Worm (Caenorhabditis elegans) whole organism, late embryonic: ENCODE data around the gene alh-5.

ENCODE experiments used
- F13H6.1 ChIP-seq: sonication (generic microtip); optimal IDR thresholded peaks from 2 replicates; lab custom pipeline; 2016; ENCODE audit warnings: missing genetic modification characterization, missing compliant biosample characterization
- K02D7.2 ChIP-seq: sonication (generic microtip); optimal IDR thresholded peaks from 2 replicates; lab custom pipeline; 2017; ENCODE audit warnings: mild to moderate bottlenecking, missing genetic modification characterization, missing compliant biosample characterization
- K09A11.1 ChIP-seq: sonication (generic microtip); optimal IDR thresholded peaks from 2 replicates; lab custom pipeline; 2017; ENCODE audit warnings: antibody characterized with exemption, mild to moderate bottlenecking, missing genetic modification characterization, missing compliant biosample characterization; ENCODE audit not compliant: insufficient read depth
- Y22D7AL.16 ChIP-seq: sonication (generic microtip); optimal IDR thresholded peaks from 2 replicates; lab custom pipeline; 2016; ENCODE audit warnings: missing genetic modification characterization, missing compliant biosample characterization
- ahr-1 ChIP-seq: sonication (generic microtip); optimal IDR thresholded peaks from 2 replicates; lab custom pipeline; 2016; ENCODE audit warnings: missing genetic modification characterization, missing compliant biosample characterization
- ama-1 ChIP-seq: fragments of 150-350 bp; optimal IDR thresholded peaks from 2 replicates; lab custom pipeline; 2014
- ceh-18 ChIP-seq: sonication (generic microtip); optimal IDR thresholded peaks from 2 replicates; lab custom pipeline; 2016; ENCODE audit warnings: missing genetic modification characterization, missing compliant biosample characterization
- ceh-31 ChIP-seq: sonication (generic microtip); optimal IDR thresholded peaks from 2 replicates; lab custom pipeline; 2016; ENCODE audit warnings: missing genetic modification characterization, missing compliant biosample characterization
- ceh-34 ChIP-seq: sonication (generic microtip); optimal IDR thresholded peaks from 2 replicates; lab custom pipeline; 2016; ENCODE audit warnings: mild to moderate bottlenecking, missing genetic modification characterization, missing compliant biosample characterization
- ceh-48 ChIP-seq: sonication (generic microtip); optimal IDR thresholded peaks from 2 replicates; lab custom pipeline; 2016; ENCODE audit warnings: missing genetic modification characterization, inconsistent platforms, missing compliant biosample characterization
- ceh-6 ChIP-seq: fragments of 200-800 bp; sonication (Bioruptor generic); optimal IDR thresholded peaks from 2 replicates; lab custom pipeline; 2018; ENCODE audit warnings: mild to moderate bottlenecking, missing genetic modification characterization, missing compliant biosample characterization
- ceh-9 ChIP-seq: sonication (generic microtip); optimal IDR thresholded peaks from 2 replicates; lab custom pipeline; 2016; ENCODE audit warnings: mild to moderate bottlenecking, missing genetic modification characterization, inconsistent platforms, missing compliant biosample characterization
- dmd-4 ChIP-seq: sonication (generic microtip); optimal IDR thresholded peaks from 2 replicates; lab custom pipeline; 2016; ENCODE audit warnings: borderline replicate concordance, missing genetic modification characterization, missing compliant biosample characterization
- elt-4 ChIP-seq: sonication (generic microtip); optimal IDR thresholded peaks from 2 replicates; lab custom pipeline; 2016; ENCODE audit warnings: missing genetic modification characterization, missing compliant biosample characterization
- ets-4 ChIP-seq: sonication (generic microtip); optimal IDR thresholded peaks from 2 replicates; lab custom pipeline; 2016; ENCODE audit warnings: missing genetic modification characterization, missing compliant biosample characterization
- eyg-1 ChIP-seq: sonication (generic microtip); optimal IDR thresholded peaks from 2 replicates; lab custom pipeline; 2016; ENCODE audit warnings: missing genotype, missing genetic modification characterization, missing compliant biosample characterization
- fax-1 ChIP-seq: sonication (generic microtip); optimal IDR thresholded peaks from 2 replicates; lab custom pipeline; 2016; ENCODE audit warnings: missing genotype, missing genetic modification characterization, missing compliant biosample characterization
- fkh-10 ChIP-seq: fragments of 150-350 bp; optimal IDR thresholded peaks from 2 replicates; lab custom pipeline; 2014; ENCODE audit warnings: missing biosample characterization, missing genetic modification reagents, missing genetic modification characterization
- hlh-30 ChIP-seq: sonication (generic microtip); optimal IDR thresholded peaks from 2 replicates; lab custom pipeline; 2017; ENCODE audit warnings: antibody characterized with exemption, missing genetic modification characterization, missing compliant biosample characterization; ENCODE audit not compliant: insufficient read depth
- hlh-6 ChIP-seq: sonication (generic microtip); optimal IDR thresholded peaks from 2 replicates; lab custom pipeline; 2016; ENCODE audit warnings: missing genotype, missing genetic modification characterization, missing compliant biosample characterization
- hlh-8 ChIP-seq: sonication (generic microtip); optimal IDR thresholded peaks from 2 replicates; lab custom pipeline; 2016; ENCODE audit warnings: missing genotype, missing genetic modification characterization, missing compliant biosample characterization
- madf-2 ChIP-seq: sonication (generic microtip); optimal IDR thresholded peaks from 2 replicates; lab custom pipeline; 2017; ENCODE audit warnings: missing genetic modification characterization, missing compliant biosample characterization
- mec-3 ChIP-seq: sonication (generic microtip); optimal IDR thresholded peaks from 2 replicates; lab custom pipeline; 2016; ENCODE audit warnings: borderline replicate concordance, missing genetic modification characterization, missing compliant biosample characterization
- nfya-1 ChIP-seq: sonication (generic microtip); optimal IDR thresholded peaks from 2 replicates; lab custom pipeline; 2017; ENCODE audit warnings: missing genetic modification characterization, mild to moderate bottlenecking, missing compliant biosample characterization, antibody characterized with exemption, moderate library complexity
- nhr-11 ChIP-seq: fragments of 150-350 bp; optimal IDR thresholded peaks from 2 replicates; lab custom pipeline; 2014; ENCODE audit warnings: missing biosample characterization, missing genetic modification characterization
- odd-2 ChIP-seq: sonication (generic microtip); optimal IDR thresholded peaks from 2 replicates; lab custom pipeline; 2017; ENCODE audit warnings: antibody characterized with exemption, mild to moderate bottlenecking, missing genetic modification characterization, missing compliant biosample characterization
- pag-3 ChIP-seq: sonication (generic microtip); optimal IDR thresholded peaks from 2 replicates; lab custom pipeline; 2016; ENCODE audit warnings: missing compliant biosample characterization, missing genetic modification characterization, borderline replicate concordance
- pqm-1 ChIP-seq: sonication (generic microtip); optimal IDR thresholded peaks from 2 replicates; lab custom pipeline; 2016; ENCODE audit warnings: missing genetic modification characterization, missing compliant biosample characterization
- pros-1 ChIP-seq: fragments of 150-350 bp; optimal IDR thresholded peaks from 2 replicates; lab custom pipeline; 2014; ENCODE audit warnings: missing biosample characterization, missing genetic modification reagents, missing genetic modification characterization
- ref-2 ChIP-seq: sonication (generic microtip); optimal IDR thresholded peaks from 2 replicates; lab custom pipeline; 2016; ENCODE audit warnings: missing genetic modification characterization, missing compliant biosample characterization
- sdc-2 ChIP-seq: sonication (generic microtip); optimal IDR thresholded peaks from 2 replicates; lab custom pipeline; 2016; ENCODE audit warnings: missing genotype, missing genetic modification characterization, missing compliant biosample characterization
- tbx-2 ChIP-seq: sonication (generic microtip); optimal IDR thresholded peaks from 2 replicates; lab custom pipeline; 2016; ENCODE audit warnings: missing genetic modification characterization, missing compliant biosample characterization
- tbx-7 ChIP-seq: sonication (generic microtip); optimal IDR thresholded peaks from 2 replicates; lab custom pipeline; 2016; ENCODE audit warnings: missing genotype, missing genetic modification characterization, missing compliant biosample characterization
- ttx-3 ChIP-seq: sonication (generic microtip); optimal IDR thresholded peaks from 2 replicates; lab custom pipeline; 2016; ENCODE audit warnings: missing genetic modification reagents, missing genetic modification characterization, missing compliant biosample characterization
- unc-55 ChIP-seq: sonication (generic microtip); optimal IDR thresholded peaks from 2 replicates; lab custom pipeline; 2017; ENCODE audit warnings: missing biosample characterization, missing genetic modification reagents, missing genetic modification characterization

Gene alh-5

DNA sequence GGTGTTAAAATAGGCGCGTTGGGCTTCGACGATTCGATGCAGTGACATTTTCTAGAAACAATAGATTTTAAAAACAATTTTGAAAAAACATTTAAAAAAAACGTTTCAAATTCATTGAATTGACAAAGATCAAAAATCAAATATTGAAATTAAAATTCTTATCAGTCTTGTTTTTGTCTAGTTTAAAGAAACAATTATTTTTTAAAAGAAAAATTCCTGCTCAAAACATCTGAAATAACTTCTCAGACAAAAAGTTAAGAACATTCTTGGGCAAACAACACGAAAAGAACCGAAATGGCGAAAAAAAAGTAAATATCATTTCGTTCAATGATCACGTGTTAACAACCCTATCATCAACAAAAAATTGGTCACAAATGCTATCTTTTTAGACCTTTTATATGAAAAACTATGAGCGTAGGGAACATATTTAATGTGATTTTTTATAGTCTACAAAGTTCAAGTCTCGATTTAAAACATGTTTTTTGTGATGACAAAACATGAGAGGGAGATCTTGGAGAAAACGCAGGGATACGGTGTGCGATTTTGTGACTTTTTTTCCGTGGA lies at the start of gene alh-5:
alh-5 (minus strand) TSS at position 51 of the 564 bp plus-strand sequence.
- TF ChIP-seq K09A11.1 (tag; lab: Kevin White, UChicago) (no peak), ttx-3 (tag; lab: Kevin White, UChicago) (no peak), ahr-1 (no peak), fkh-10 (GFP tag; lab: Kevin White, UChicago) (no peak), ceh-18 (no peak), madf-2 (tag; lab: Kevin White, UChicago) (no peak), pqm-1 (no peak), hlh-30 (tag; lab: Kevin White, UChicago) (no peak), mec-3 (tag; lab: Kevin White, UChicago) (no peak), tbx-7 (no peak), ceh-9 (tag; lab: Kevin White, UChicago) (no peak), F13H6.1 (tag; lab: Kevin White, UChicago) (no peak), hlh-8 (tag; lab: Kevin White, UChicago) (no peak), ets-4 (tag; lab: Kevin White, UChicago) (no peak), hlh-6 (no peak)

DNA sequence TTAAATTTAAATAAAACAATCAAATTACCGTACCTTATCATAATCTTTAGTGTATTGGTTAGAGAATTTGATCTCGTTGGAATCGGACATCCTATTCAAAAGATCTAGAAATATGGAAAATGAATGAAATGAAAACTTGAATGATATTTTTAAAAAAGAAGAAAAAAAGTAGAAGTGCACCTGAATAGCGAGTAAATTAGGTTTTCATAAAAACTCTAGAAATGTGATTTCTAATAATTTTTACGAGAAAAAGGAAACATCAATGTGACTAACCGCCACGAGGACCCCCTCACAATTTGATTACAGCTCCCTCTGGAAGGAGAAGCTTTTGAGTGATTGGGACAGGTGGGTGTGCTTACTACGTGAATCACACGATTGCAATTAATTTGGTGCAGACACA lies 46.6 kb upstream of the alh-5 start, which contains the start of gene Y40B10A.5:
Y40B10A.5 (minus strand) TSS at position 101 of the 400 bp plus-strand sequence.
- TF ChIP-seq ref-2 (tag; lab: Kevin White, UChicago) (no peak), nfya-1 (no peak), ceh-9 (tag; lab: Kevin White, UChicago) (no peak), nhr-11 (tag; lab: Kevin White, UChicago) (no peak), eyg-1 (no peak), elt-4 (tag; lab: Kevin White, UChicago) (no peak), ttx-3 (tag; lab: Kevin White, UChicago) (no peak), ceh-34 (tag; lab: Kevin White, UChicago) (no peak), mec-3 (tag; lab: Kevin White, UChicago) (no peak)

DNA sequence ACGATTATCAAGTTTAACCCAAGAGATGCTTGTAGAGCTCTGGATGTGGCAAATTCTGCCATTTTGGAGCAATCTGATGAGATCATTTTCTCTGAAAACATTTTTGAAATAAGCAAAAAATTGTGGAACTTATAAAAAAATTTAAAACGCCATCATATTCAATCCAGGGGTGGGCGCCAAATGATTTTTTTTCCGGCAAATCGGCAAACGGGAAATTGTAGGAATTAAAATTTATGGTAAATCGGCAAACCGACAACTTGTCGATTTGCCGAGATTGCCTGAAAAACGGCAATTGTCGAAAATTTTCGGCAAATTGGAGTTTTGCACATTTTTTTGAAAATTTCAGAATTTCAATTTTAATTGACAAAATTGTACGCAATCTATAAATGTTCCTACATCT lies 36.2 kb upstream of the alh-5 start, which contains the start of gene srab-23:
srab-23 (minus strand) TSS at position 101 of the 400 bp plus-strand sequence.
- TF ChIP-seq sdc-2 (tag; lab: Kevin White, UChicago) (no peak), fax-1 (tag; lab: Kevin White, UChicago) (no peak), K02D7.2 (tag; lab: Kevin White, UChicago) (no peak), pqm-1 (no peak), odd-2 (tag; lab: Kevin White, UChicago) (no peak)
- TF ChIP-seq, all 69 proteins: peak for 0

DNA sequence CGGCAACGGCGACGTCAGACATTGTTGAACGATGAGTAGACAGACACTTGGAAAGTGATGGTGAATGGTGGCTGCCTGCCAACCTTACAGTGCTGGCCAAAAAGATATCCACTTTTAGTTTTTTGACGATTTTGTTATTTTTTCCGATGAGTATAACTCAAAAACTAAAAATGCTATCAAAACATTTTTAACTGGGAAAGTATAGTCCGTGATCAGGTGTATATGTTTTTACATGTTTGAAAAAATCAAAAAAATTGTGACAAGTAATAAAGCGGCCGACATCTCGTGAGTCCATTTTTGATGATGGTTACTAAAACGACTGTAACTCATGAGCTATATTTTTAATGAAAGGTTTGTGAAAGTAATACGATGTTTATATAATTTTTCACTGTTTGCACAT lies 32.1 kb upstream of the alh-5 start, which contains the start of gene hil-6:
hil-6 (minus strand) TSS at position 101 of the 400 bp plus-strand sequence.
- TF ChIP-seq sdc-2 (tag; lab: Kevin White, UChicago): no peak
- TF ChIP-seq pros-1 (tag; lab: Kevin White, UChicago): no peak
- TF ChIP-seq ceh-6 (GFP tag; lab: Kevin White, UChicago): no peak
- TF ChIP-seq hlh-6: no peak
- TF ChIP-seq ttx-3 (tag; lab: Kevin White, UChicago): no peak
- TF ChIP-seq ceh-48 (tag; lab: Kevin White, UChicago): no peak
- TF ChIP-seq ceh-31 (tag; lab: Kevin White, UChicago): no peak
- no peak for TF ChIP-seq hlh-30 (tag; lab: Kevin White, UChicago)
- TF ChIP-seq pqm-1: no peak
- TF ChIP-seq tbx-2: no peak
- no peak for TF ChIP-seq Y22D7AL.16
- no peak for TF ChIP-seq F13H6.1 (tag; lab: Kevin White, UChicago)
- TF ChIP-seq ets-4 (tag; lab: Kevin White, UChicago): no peak
- no peak for TF ChIP-seq tbx-7

DNA sequence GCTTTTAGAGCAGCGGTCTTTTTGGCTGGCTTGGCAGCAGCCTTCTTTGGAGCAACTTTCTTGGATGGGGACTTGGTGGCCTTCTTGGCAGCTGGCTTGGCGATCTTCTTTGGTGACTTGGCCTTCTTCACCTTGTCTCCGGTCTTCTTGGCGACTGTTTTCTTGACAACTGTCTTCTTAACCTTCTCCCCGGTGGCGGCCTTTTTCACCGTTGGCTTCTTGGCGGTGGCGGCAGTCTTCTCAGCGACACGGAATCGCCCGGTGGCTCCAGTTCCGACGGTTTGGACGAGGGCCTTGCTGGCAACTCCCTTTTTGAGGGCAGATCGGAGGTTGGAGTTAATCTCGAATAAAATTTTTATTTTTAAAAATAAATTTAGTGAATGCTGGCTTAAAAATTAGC lies 31.3 kb upstream of the alh-5 start:
- no peak for TF ChIP-seq ama-1 (lab: Kevin White, UChicago)
- no peak for TF ChIP-seq dmd-4 (tag; lab: Kevin White, UChicago)
- TF ChIP-seq unc-55 (GFP tag; lab: Kevin White, UChicago): no peak
- no peak for TF ChIP-seq pag-3 (tag; lab: Kevin White, UChicago)
